Fruit fly (Drosophila melanogaster): ENCODE measurements around the gene cup.

Gene cup

DNA sequence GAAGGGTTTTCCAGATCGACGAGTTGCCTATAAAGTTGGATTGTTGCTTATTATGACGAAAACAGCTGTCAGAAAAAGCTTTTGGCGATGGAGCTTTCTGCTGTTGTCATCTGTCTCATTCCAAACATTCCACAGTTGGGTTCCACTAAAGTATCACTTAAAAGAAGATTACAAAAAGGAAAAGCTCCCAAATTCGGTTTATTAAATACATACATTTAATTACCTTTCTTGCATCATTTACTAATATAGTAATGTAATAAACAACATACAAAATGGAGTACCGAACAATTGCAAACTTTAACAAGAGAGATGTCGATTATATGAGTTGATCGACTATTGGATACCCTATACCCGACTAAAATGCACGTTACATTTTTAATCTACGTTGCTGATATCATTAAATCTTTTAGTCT is 7.2 kb upstream of the cup start, which contains the start of gene CG31633:
CG31633 (minus strand) TSS at position 58 of the 413 bp plus-strand sequence.
- TF ChIP-seq toe (GFP tag; optimal IDR thresholded peaks at IDR 0.05), result no peak
- TF ChIP-seq pad (GFP tag; optimal IDR thresholded peaks at IDR 0.05), result no peak
- no peak for TF ChIP-seq CG5204 (GFP tag; optimal IDR thresholded peaks at IDR 0.05)
- no peak for TF ChIP-seq CG14711 (tag; optimal IDR thresholded peaks at IDR 0.05)
- TF ChIP-seq cnc (optimal IDR thresholded peaks at IDR 0.05), result no peak
- TF ChIP-seq CG7101 (tag; optimal IDR thresholded peaks at IDR 0.05), result no peak
- TF ChIP-seq Hr96 (GFP tag; optimal IDR thresholded peaks at IDR 0.05), result no peak
- TF ChIP-seq CG1620 (GFP tag; optimal IDR thresholded peaks at IDR 0.05), result no peak
- no peak for TF ChIP-seq bab1 (GFP tag; optimal IDR thresholded peaks at IDR 0.05)
- TF ChIP-seq Crg-1 (GFP tag; optimal IDR thresholded peaks at IDR 0.05), result no peak
- TF ChIP-seq CG11617 (GFP tag; optimal IDR thresholded peaks at IDR 0.05), result no peak
- TF ChIP-seq CG7045 (GFP tag; optimal IDR thresholded peaks at IDR 0.05), result no peak
- no peak for TF ChIP-seq Mnt (GFP tag; optimal IDR thresholded peaks at IDR 0.05)
- no peak for TF ChIP-seq cic (GFP tag; optimal IDR thresholded peaks at IDR 0.05)
- no peak for TF ChIP-seq Clk (GFP tag; optimal IDR thresholded peaks at IDR 0.05)
- no peak for TF ChIP-seq kay (GFP tag; ENCODE audit: borderline replicate concordance)

DNA sequence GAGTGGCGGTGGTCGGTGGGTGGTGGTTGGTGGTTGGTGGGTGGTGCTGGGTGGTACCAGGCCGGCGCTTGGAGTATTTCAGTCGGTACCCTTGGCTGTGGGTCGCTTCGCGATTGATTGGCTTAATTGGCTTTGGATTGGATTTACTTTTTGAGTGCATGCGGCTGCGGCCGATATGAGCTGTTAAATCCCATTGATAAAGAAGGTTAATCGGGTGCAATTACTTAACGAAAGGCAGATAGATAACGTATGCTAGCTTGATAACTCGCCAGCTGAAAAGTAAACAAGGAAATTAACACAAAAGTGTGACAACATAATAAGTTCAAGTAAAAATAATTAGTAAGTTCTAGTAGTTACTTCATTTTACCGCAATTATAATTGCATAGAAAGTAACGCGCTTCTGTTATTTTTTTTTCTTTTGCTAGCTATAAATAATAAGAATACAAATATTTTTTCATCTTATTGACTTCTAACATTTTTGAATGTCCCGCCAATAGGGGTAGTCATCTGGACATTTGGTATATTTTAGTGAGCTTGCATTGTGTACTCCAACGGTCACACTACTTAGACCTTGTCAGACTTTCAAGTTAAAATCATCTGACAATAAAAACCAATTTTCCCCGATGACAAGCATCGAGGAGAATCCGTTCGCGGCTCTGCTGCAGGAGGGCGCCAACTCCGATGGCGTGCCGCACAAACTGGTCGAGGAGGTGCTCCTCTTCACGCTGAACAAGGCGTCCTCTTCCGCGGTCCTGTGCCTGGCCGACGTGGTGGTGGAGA is 5.3 kb upstream of the cup start, which contains the start of the genes CG31636 and Ube4A:
CG31636 (minus strand) TSS at position 184 of the 780 bp plus-strand sequence.
Ube4A (plus strand) TSS at position 549 of the 780 bp plus-strand sequence.
- TF ChIP-seq cic (GFP tag; optimal IDR thresholded peaks at IDR 0.05) (peak; percentile 8), CG1620 (GFP tag; optimal IDR thresholded peaks at IDR 0.05) (no peak)

DNA sequence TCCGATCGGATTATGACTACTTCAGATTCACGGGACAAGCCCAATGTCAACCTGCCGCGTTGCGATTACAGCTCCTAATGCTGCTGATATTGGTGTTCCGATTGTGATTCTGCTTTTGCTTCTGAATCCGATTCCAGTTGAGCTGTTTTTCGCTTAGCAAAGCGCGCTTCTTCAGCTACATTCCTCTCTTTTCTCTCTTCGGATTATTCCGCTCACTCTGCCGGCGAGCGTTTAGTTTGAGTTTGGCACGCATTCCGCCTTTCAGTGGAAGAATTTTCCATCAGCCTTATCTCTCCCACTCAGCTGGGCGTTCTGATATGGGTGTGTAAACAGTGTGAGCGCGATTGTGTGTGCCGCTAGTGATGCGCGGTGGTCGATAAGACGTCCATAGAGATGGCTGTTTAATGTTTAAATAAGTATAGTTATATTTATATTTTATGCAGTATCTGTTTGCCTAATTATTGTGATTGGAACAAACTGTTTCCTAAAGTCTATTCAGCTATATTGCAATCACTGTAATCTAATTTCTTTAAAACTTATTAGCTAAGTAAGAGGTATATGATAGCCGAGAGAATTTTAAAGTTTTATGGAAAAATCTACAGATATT is 4.4 kb downstream of the cup start, which contains the start of gene Galt:
Galt (minus strand) TSS at position 315 of the 607 bp plus-strand sequence.
- TF ChIP-seq CG33017 (tag; optimal IDR thresholded peaks at IDR 0.05) (peak; percentile 53), cnc (optimal IDR thresholded peaks at IDR 0.05) (no peak), kay (GFP tag; ENCODE audit: borderline replicate concordance) (no peak), CG5204 (GFP tag; optimal IDR thresholded peaks at IDR 0.05) (no peak), Crg-1 (GFP tag; optimal IDR thresholded peaks at IDR 0.05) (peak; percentile 16), Mnt (GFP tag; optimal IDR thresholded peaks at IDR 0.05) (peak; percentile 59), CG14711 (tag; optimal IDR thresholded peaks at IDR 0.05) (peak; percentile 23), ovo (GFP tag; optimal IDR thresholded peaks at IDR 0.05) (peak; percentile 41), CG7045 (GFP tag; optimal IDR thresholded peaks at IDR 0.05) (peak; percentile 6), Hr96 (GFP tag; optimal IDR thresholded peaks at IDR 0.05) (peak; percentile 25), CG1620 (GFP tag; optimal IDR thresholded peaks at IDR 0.05) (no peak), CG12768 (GFP tag; optimal IDR thresholded peaks at IDR 0.05) (peak; percentile 57), cic (GFP tag; optimal IDR thresholded peaks at IDR 0.05) (peak; percentile 72), pad (GFP tag; optimal IDR thresholded peaks at IDR 0.05) (no peak), tj (GFP tag; optimal IDR thresholded peaks at IDR 0.05) (peak; percentile 84), Clk (GFP tag; optimal IDR thresholded peaks at IDR 0.05) (no peak), bab1 (GFP tag; optimal IDR thresholded peaks at IDR 0.05) (peak; percentile 6), CG11617 (GFP tag; optimal IDR thresholded peaks at IDR 0.05) (peak; percentile 64), CG7101 (tag; optimal IDR thresholded peaks at IDR 0.05) (peak; percentile 63), toe (GFP tag; optimal IDR thresholded peaks at IDR 0.05) (no peak)

DNA sequence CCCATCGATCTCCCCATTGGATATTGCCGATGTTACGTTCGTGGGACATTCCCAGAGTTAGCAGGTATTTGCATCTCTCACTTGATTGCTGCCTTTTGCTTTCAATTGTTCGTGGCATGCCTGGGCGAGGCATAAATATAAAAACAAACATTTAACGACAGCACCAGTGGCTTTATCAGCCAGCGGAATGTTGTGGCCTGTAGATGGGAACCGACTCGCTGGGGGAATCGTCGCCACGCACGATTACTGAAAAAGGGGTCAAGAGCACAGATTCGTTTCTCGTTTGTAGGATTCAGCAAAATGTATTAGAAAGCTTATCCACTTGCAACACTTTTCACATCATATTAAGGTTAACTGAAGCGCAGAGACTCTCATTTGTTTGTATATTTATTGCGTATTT is 7.9 kb downstream of the cup start:
- TF ChIP-seq bab1 (GFP tag; optimal IDR thresholded peaks at IDR 0.05) (no peak), kay (GFP tag; ENCODE audit: borderline replicate concordance) (no peak), cic (GFP tag; optimal IDR thresholded peaks at IDR 0.05) (no peak), CG33017 (tag; optimal IDR thresholded peaks at IDR 0.05) (no peak), pad (GFP tag; optimal IDR thresholded peaks at IDR 0.05) (no peak), CG5204 (GFP tag; optimal IDR thresholded peaks at IDR 0.05) (no peak), CG14711 (tag; optimal IDR thresholded peaks at IDR 0.05) (no peak), toe (GFP tag; optimal IDR thresholded peaks at IDR 0.05) (no peak), Hr96 (GFP tag; optimal IDR thresholded peaks at IDR 0.05) (no peak), CG7045 (GFP tag; optimal IDR thresholded peaks at IDR 0.05) (no peak), Mnt (GFP tag; optimal IDR thresholded peaks at IDR 0.05) (no peak), cnc (optimal IDR thresholded peaks at IDR 0.05) (no peak), Crg-1 (GFP tag; optimal IDR thresholded peaks at IDR 0.05) (no peak), CG1620 (GFP tag; optimal IDR thresholded peaks at IDR 0.05) (no peak), Clk (GFP tag; optimal IDR thresholded peaks at IDR 0.05) (no peak), tj (GFP tag; optimal IDR thresholded peaks at IDR 0.05) (no peak), ovo (GFP tag; optimal IDR thresholded peaks at IDR 0.05) (no peak), CG7101 (tag; optimal IDR thresholded peaks at IDR 0.05) (no peak)

DNA sequence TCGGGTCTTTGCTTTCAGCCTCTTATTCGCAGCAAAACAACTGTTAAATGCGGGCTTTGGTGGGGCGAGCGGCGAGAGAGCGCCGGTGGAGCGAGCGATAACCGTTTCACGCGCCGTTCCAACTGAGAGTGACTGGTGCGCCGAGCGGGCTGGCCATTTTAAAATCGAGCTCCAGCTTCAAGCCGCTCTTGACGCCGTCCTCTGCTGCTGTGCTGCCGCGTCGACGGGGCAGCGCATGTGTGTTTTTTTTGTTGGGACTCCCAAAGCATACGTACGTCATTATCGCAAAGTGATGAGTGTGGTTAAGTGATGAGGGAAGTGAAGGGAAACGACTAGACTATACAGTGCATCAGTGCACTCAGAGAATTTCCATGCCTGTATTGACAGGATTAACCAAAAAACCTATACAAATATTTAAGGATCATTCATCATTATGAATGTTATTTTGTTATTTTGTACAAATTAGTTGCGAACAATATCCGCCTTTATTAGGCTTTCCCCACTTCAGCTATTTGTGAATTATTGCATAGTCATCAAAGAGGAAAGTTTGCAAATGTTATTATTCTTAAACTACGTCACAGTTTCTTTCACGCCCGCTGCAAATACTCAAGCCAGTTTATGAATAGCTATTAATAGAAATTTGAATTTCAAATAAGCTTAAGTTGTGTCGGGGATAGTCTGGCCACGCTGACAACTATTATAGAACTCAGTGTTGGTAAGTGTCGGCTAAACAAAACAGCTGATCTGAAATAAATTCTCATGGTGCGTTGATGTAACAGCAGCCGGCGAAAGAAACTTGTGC is 9.9 kb downstream of the cup start, which contains the start of gene Spn27A:
Spn27A (minus strand) TSS at position 137 of the 802 bp plus-strand sequence.
- TF ChIP-seq CG7045 (GFP tag; optimal IDR thresholded peaks at IDR 0.05) (peak; percentile 79), ovo (GFP tag; optimal IDR thresholded peaks at IDR 0.05) (peak; percentile 41), CG1620 (GFP tag; optimal IDR thresholded peaks at IDR 0.05) (peak; percentile 66), Mnt (GFP tag; optimal IDR thresholded peaks at IDR 0.05) (peak; percentile 64), CG12768 (GFP tag; optimal IDR thresholded peaks at IDR 0.05) (peak; percentile 70), Hr96 (GFP tag; optimal IDR thresholded peaks at IDR 0.05) (no peak), bab1 (GFP tag; optimal IDR thresholded peaks at IDR 0.05) (peak; percentile 39), kay (GFP tag; ENCODE audit: borderline replicate concordance) (no peak), CG14711 (tag; optimal IDR thresholded peaks at IDR 0.05) (peak; percentile 61), pad (GFP tag; optimal IDR thresholded peaks at IDR 0.05) (peak; percentile 97), CG33017 (tag; optimal IDR thresholded peaks at IDR 0.05) (peak; percentile 11), cnc (optimal IDR thresholded peaks at IDR 0.05) (peak; percentile 29 to 75), Crg-1 (GFP tag; optimal IDR thresholded peaks at IDR 0.05) (peak; percentile 64), tj (GFP tag; optimal IDR thresholded peaks at IDR 0.05) (peak; percentile 68), cic (GFP tag; optimal IDR thresholded peaks at IDR 0.05) (peak; percentile 62), CG7101 (tag; optimal IDR thresholded peaks at IDR 0.05) (peak; percentile 64), toe (GFP tag; optimal IDR thresholded peaks at IDR 0.05) (no peak), CG11617 (GFP tag; optimal IDR thresholded peaks at IDR 0.05) (peak; percentile 72), Clk (GFP tag; optimal IDR thresholded peaks at IDR 0.05) (peak; percentile 68), CG5204 (GFP tag; optimal IDR thresholded peaks at IDR 0.05) (no peak)

Measured in whole organism, adult.